Fruit fly (Drosophila melanogaster): ENCODE measurements around the gene Ssu72.

Ssu72 gene

DNA sequence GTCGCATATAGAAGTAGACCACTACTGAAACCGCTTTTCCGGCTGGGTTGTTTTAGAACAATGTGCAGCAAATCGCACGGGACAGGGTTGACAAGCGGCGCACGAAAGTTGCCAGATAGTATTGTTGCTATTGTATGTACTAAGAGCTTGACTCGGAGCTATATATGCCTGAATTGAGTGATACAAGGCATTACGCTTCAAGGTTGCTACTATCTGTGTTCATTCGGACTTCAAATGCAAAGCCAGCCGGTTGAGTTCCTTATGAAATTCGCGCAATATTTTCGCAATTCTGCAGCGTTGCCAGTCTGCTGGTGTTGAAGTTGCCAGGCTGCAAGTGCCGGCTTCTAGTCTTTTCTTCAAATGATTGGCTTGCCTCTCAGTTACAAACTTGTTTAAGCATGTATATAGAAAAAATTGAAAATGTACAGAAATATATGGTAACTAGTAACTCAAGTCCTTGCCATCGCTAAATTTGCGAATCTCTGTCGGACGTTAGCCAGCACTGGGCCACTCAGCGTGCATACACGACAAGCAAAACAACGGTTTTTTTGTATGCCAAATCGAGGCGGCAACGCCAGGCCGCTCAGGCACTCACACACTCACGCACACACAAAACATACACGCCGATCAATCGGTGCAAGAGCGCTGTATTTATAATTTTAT, 12.5 kb upstream of the Ssu72 start, which contains the start of the genes Ranbp21 and Elys (continued):
- TF ChIP-seq CG1621 (tag; optimal IDR thresholded peaks at IDR 0.05): peak; percentile 5
- no peak for TF ChIP-seq Met (GFP tag; optimal IDR thresholded peaks at IDR 0.05)
- no peak for TF ChIP-seq CG15336 (GFP tag; IDR thresholded peaks at IDR 0.05)
- 0 out of 2 replicates have a peak, but pooled peaks have one; percentile 32 for TF ChIP-seq Gug (GFP tag; IDR thresholded peaks at IDR 0.05)
- peak; percentile 55 for TF ChIP-seq Sox15 (GFP tag; optimal IDR thresholded peaks at IDR 0.05)
- TF ChIP-seq fd59A (GFP tag; optimal IDR thresholded peaks at IDR 0.05): no peak
- TF ChIP-seq Ets96B (tag; optimal IDR thresholded peaks at IDR 0.05): no peak
- TF ChIP-seq achi (GFP tag; optimal IDR thresholded peaks at IDR 0.05): no peak

- TF ChIP-seq CG6163 (GFP tag; IDR thresholded peaks at IDR 0.05): peak; percentile 60; the same call in 1 of the 3 replicates
- TF ChIP-seq eg (GFP tag; IDR thresholded peaks at IDR 0.05): peak; percentile 53; the same call in 1 of the 3 replicates
- TF ChIP-seq Hr39 (GFP tag; optimal IDR thresholded peaks at IDR 0.05): no peak
- TF ChIP-seq Lpt (GFP tag; optimal IDR thresholded peaks at IDR 0.05): peak; percentile 20
- TF ChIP-seq CG8119 (GFP tag; IDR thresholded peaks at IDR 0.05): no peak
- peak; percentile 48 for TF ChIP-seq CG6854 (GFP tag; optimal IDR thresholded peaks at IDR 0.05)
- no peak for TF ChIP-seq achi (GFP tag; optimal IDR thresholded peaks at IDR 0.05)
- no peak for TF ChIP-seq CG9139 (GFP tag; optimal IDR thresholded peaks at IDR 0.05)
- no peak for TF ChIP-seq Eip78C (GFP tag)
- TF ChIP-seq CG8319 (GFP tag; optimal IDR thresholded peaks at IDR 0.05): no peak
- TF ChIP-seq svp (GFP tag): no peak
- TF ChIP-seq Gug (GFP tag; IDR thresholded peaks at IDR 0.05): no peak
- TF ChIP-seq cyc (GFP tag; optimal IDR thresholded peaks at IDR 0.05): no peak
- no peak for TF ChIP-seq OdsH (GFP tag; optimal IDR thresholded peaks at IDR 0.05)
- no peak for TF ChIP-seq CG6808 (GFP tag; optimal IDR thresholded peaks at IDR 0.05)
- no peak for TF ChIP-seq CG8632 (GFP tag; optimal IDR thresholded peaks at IDR 0.05)
- TF ChIP-seq fkh (GFP tag; optimal IDR thresholded peaks at IDR 0.05): no peak
- TF ChIP-seq Hr38 (GFP tag; optimal IDR thresholded peaks at IDR 0.05): no peak
- no peak for TF ChIP-seq CG11902 (GFP tag; optimal IDR thresholded peaks at IDR 0.05)
- no peak for TF ChIP-seq CG6792 (GFP tag; optimal IDR thresholded peaks at IDR 0.05)
- TF ChIP-seq salr (GFP tag; optimal IDR thresholded peaks at IDR 0.05): no peak
- no peak for TF ChIP-seq Ets21C (GFP tag; optimal IDR thresholded peaks at IDR 0.05)
- no peak for TF ChIP-seq Hr4 (GFP tag; optimal IDR thresholded peaks at IDR 0.05)
- peak; percentile 11 for TF ChIP-seq CG7368 (GFP tag; optimal IDR thresholded peaks at IDR 0.05)
- TF ChIP-seq CG4318 (GFP tag; optimal IDR thresholded peaks at IDR 0.05): no peak
- no peak for TF ChIP-seq pdm3 (GFP tag; optimal IDR thresholded peaks at IDR 0.05)
- TF ChIP-seq Blimp-1 (GFP tag; optimal IDR thresholded peaks at IDR 0.05): no peak
- no peak for TF ChIP-seq CG10631 (GFP tag; optimal IDR thresholded peaks at IDR 0.05)
- TF ChIP-seq CG10669 (GFP tag; optimal IDR thresholded peaks at IDR 0.05): no peak
- no peak for TF ChIP-seq CG16779 (tag; optimal IDR thresholded peaks at IDR 0.05)
- no peak for TF ChIP-seq lz (GFP tag; optimal IDR thresholded peaks at IDR 0.05)
- TF ChIP-seq vri (GFP tag; optimal IDR thresholded peaks at IDR 0.05): no peak
- TF ChIP-seq CG3919 (GFP tag; optimal IDR thresholded peaks at IDR 0.05): no peak
- no peak for TF ChIP-seq CG34406 (GFP tag; optimal IDR thresholded peaks at IDR 0.05)
- TF ChIP-seq Met (GFP tag; optimal IDR thresholded peaks at IDR 0.05): no peak
- TF ChIP-seq Eip75B (GFP tag; optimal IDR thresholded peaks at IDR 0.05): no peak
- TF ChIP-seq topi (GFP tag; optimal IDR thresholded peaks at IDR 0.05): no peak
- no peak for TF ChIP-seq CG6276 (GFP tag; optimal IDR thresholded peaks at IDR 0.05)
- TF ChIP-seq CG32006 (GFP tag; optimal IDR thresholded peaks at IDR 0.05): no peak
- TF ChIP-seq acj6 (GFP tag; optimal IDR thresholded peaks at IDR 0.05): no peak
- no peak for TF ChIP-seq Eip93F (GFP tag; optimal IDR thresholded peaks at IDR 0.05)
- no peak for TF ChIP-seq Ets96B (tag; optimal IDR thresholded peaks at IDR 0.05)
- no peak for TF ChIP-seq Sox15 (GFP tag; optimal IDR thresholded peaks at IDR 0.05)
- TF ChIP-seq fd85E (GFP tag; optimal IDR thresholded peaks at IDR 0.05): no peak
- TF ChIP-seq dsx (GFP tag; optimal IDR thresholded peaks at IDR 0.05; ENCODE audit: poor library complexity, severe bottlenecking): peak; percentile 66
- TF ChIP-seq CG1621 (tag; optimal IDR thresholded peaks at IDR 0.05): no peak
- no peak for TF ChIP-seq fd59A (GFP tag; optimal IDR thresholded peaks at IDR 0.05)
- peak; percentile 37; the same call in 1 of the 2 replicates for TF ChIP-seq CG15336 (GFP tag; IDR thresholded peaks at IDR 0.05)
These were observed 1.7 kb upstream of the Ssu72 start for dm6 chrX:19662583-19663195.

Data from whole organism, prepupa.